Fruit fly (Drosophila melanogaster): ENCODE data around the gene Nna1.

Gene Nna1

DNA sequence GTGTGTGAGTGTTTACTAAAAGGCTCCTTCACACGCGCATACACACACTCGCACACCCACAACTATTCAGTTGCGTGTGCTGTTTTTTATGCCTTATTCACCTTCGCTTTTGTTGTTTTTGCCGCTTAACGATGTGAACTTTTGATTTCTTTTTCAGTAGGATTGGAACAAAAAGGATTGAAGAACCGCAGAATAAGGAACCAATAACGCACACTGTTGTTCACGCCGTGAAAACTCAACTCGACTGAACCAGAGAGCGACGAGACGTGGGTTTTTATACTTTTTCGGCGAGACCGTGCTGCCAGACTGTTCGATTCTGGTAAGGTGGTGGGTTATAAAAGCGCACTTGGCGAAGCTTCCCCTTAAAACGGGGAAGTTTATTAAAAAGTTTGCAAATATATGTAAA, 63.1 kb downstream of the Nna1 start, which contains the start of gene Pdcd4 (continued):
- TF ChIP-seq NC2α (GFP tag; optimal IDR thresholded peaks at IDR 0.05), result peak; percentile 41
- TF ChIP-seq CG4404 (GFP tag; IDR thresholded peaks at IDR 0.05), result no peak
- no peak for TF ChIP-seq CG11247 (GFP tag; IDR thresholded peaks at IDR 0.05)
- no peak for TF ChIP-seq CG8359 (GFP tag; optimal IDR thresholded peaks at IDR 0.05; ENCODE audit: borderline replicate concordance)
- peak; percentile 66 for TF ChIP-seq CG15514 (GFP tag; optimal IDR thresholded peaks at IDR 0.05)
- TF ChIP-seq Rx (GFP tag; IDR thresholded peaks at IDR 0.05), result no peak
- peak; percentile 10 for TF ChIP-seq pb (GFP tag; optimal IDR thresholded peaks at IDR 0.05)
- peak; percentile 2 for TF ChIP-seq gro (GFP tag; optimal IDR thresholded peaks at IDR 0.05)
- TF ChIP-seq Hsf (GFP tag; optimal IDR thresholded peaks at IDR 0.05), result peak; percentile 5
- no peak for TF ChIP-seq Ravus (GFP tag; IDR thresholded peaks at IDR 0.05)
- TF ChIP-seq YL-1 (GFP tag; optimal IDR thresholded peaks at IDR 0.05), result peak; percentile 38
- TF ChIP-seq CG4328 (GFP tag; optimal IDR thresholded peaks at IDR 0.05), result peak; percentile 52
- no peak for TF ChIP-seq CG2129 (GFP tag; IDR thresholded peaks at IDR 0.05; ENCODE audit: partially characterized antibody)
- TF ChIP-seq Fer2 (tag; optimal IDR thresholded peaks at IDR 0.05), result no peak
- TF ChIP-seq NC2β (GFP tag; optimal IDR thresholded peaks at IDR 0.05), result peak; percentile 40
- TF ChIP-seq CG30431 (GFP tag; optimal IDR thresholded peaks at IDR 0.05), result no peak
- TF ChIP-seq CG17829 (tag; optimal IDR thresholded peaks at IDR 0.05), result peak; percentile 21
- 0 out of 4 replicates have a peak, but pooled peaks have one; percentile 26 for TF ChIP-seq Gug (GFP tag; IDR thresholded peaks at IDR 0.05)
- no peak for TF ChIP-seq bsh (GFP tag; optimal IDR thresholded peaks at IDR 0.05)
- peak; percentile 86 for TF ChIP-seq Med (GFP tag)
- TF ChIP-seq CG11504 (tag; optimal IDR thresholded peaks at IDR 0.05), result peak; percentile 7
- TF ChIP-seq lov (optimal IDR thresholded peaks at IDR 0.05), result no peak
- TF ChIP-seq lov (GFP tag; IDR thresholded peaks at IDR 0.05), result no peak
- TF ChIP-seq sc (optimal IDR thresholded peaks at IDR 0.05), result no peak
- TF ChIP-seq sc (GFP tag; optimal IDR thresholded peaks at IDR 0.05), result no peak
- TF ChIP-seq CG33213 (GFP tag; optimal IDR thresholded peaks at IDR 0.05), result peak; percentile 45
- no peak for TF ChIP-seq Nf-YB (GFP tag; optimal IDR thresholded peaks at IDR 0.05)
- peak; percentile 4 for TF ChIP-seq maf-S (GFP tag; optimal IDR thresholded peaks at IDR 0.05)
- TF ChIP-seq CG6689 (GFP tag; IDR thresholded peaks at IDR 0.05), result no peak
- TF ChIP-seq HLHmδ (GFP tag; optimal IDR thresholded peaks at IDR 0.05), result peak; percentile 2
- peak; percentile 46; the same call in 1 of the 3 replicates for TF ChIP-seq otp (GFP tag; IDR thresholded peaks at IDR 0.05)
- no peak for TF ChIP-seq disco-r (GFP tag; optimal IDR thresholded peaks at IDR 0.05)
- peak; percentile 66 for TF ChIP-seq CG14710 (tag; optimal IDR thresholded peaks at IDR 0.05)
- TF ChIP-seq cas (GFP tag; IDR thresholded peaks at IDR 0.05), result no peak
- TF ChIP-seq Meics (GFP tag; optimal IDR thresholded peaks at IDR 0.05), result no peak
- peak; percentile 51 for TF ChIP-seq Lhr (GFP tag; optimal IDR thresholded peaks at IDR 0.05)
- peak; percentile 44 for TF ChIP-seq CG12659 (GFP tag; optimal IDR thresholded peaks at IDR 0.05)
- no peak for TF ChIP-seq CG17802 (tag; optimal IDR thresholded peaks at IDR 0.05)
- no peak for TF ChIP-seq CG18599 (GFP tag; optimal IDR thresholded peaks at IDR 0.05)
- peak; percentile 44 for TF ChIP-seq CG12769 (tag; optimal IDR thresholded peaks at IDR 0.05)
- TF ChIP-seq Xbp1 (GFP tag; optimal IDR thresholded peaks at IDR 0.05), result no peak
- peak; percentile 21 for TF ChIP-seq CG17186 (GFP tag; optimal IDR thresholded peaks at IDR 0.05)
- no peak for TF ChIP-seq ap (GFP tag; IDR thresholded peaks at IDR 0.05)
- no peak for TF ChIP-seq CkIIα-i1 (GFP tag; IDR thresholded peaks at IDR 0.05)
- no peak for TF ChIP-seq Dip2 (GFP tag; IDR thresholded peaks at IDR 0.05)
- no peak for TF ChIP-seq CG1832 (GFP tag; optimal IDR thresholded peaks at IDR 0.05)
- 0 out of 3 replicates have a peak, but pooled peaks have one; percentile 21 for TF ChIP-seq CG16813 (GFP tag; IDR thresholded peaks at IDR 0.05; ENCODE audit: partially characterized antibody)
- TF ChIP-seq Pdp1 (GFP tag; optimal IDR thresholded peaks at IDR 0.05), result peak in 1 of 2 experiments; percentile 32
- peak; percentile 16 for TF ChIP-seq Side (GFP tag; optimal IDR thresholded peaks at IDR 0.05)
- TF ChIP-seq bigmax (GFP tag; optimal IDR thresholded peaks at IDR 0.05), result peak; percentile 1
- peak; percentile 22; the same call in 1 of the 2 replicates for TF ChIP-seq CG17328 (GFP tag; IDR thresholded peaks at IDR 0.05)
